Fruit fly (Drosophila melanogaster): Measurements from ENCODE around the gene Pxd.

Pxd gene

dm6 chr3R:17056183-17056904, 42.0 kb downstream of the Pxd start (continued):
- peak; percentile 9 for TF ChIP-seq CG7368 (GFP tag; optimal IDR thresholded peaks at IDR 0.05)
- peak; percentile 99 for TF ChIP-seq vri (GFP tag; optimal IDR thresholded peaks at IDR 0.05)
- TF ChIP-seq CG11294 (GFP tag; IDR thresholded peaks at IDR 0.05): no peak
- TF ChIP-seq Ets96B (tag; optimal IDR thresholded peaks at IDR 0.05): peak; percentile 53
- TF ChIP-seq CG10631 (GFP tag; optimal IDR thresholded peaks at IDR 0.05): no peak
- TF ChIP-seq net (GFP tag; optimal IDR thresholded peaks at IDR 0.05): peak; percentile 56
- no peak for TF ChIP-seq CG10669 (GFP tag; optimal IDR thresholded peaks at IDR 0.05)
- TF ChIP-seq spab (GFP tag; optimal IDR thresholded peaks at IDR 0.05): peak; percentile 21
- peak; percentile 9 for TF ChIP-seq Blimp-1 (GFP tag; optimal IDR thresholded peaks at IDR 0.05)
- TF ChIP-seq svp (GFP tag): peak; percentile 81
- TF ChIP-seq salr (GFP tag; optimal IDR thresholded peaks at IDR 0.05): no peak
- peak; percentile 88 to 99 for TF ChIP-seq ss (GFP tag; optimal IDR thresholded peaks at IDR 0.05)
- peak; percentile 5 for TF ChIP-seq fd59A (GFP tag; optimal IDR thresholded peaks at IDR 0.05)
- peak; percentile 9 for TF ChIP-seq CG3032 (tag; optimal IDR thresholded peaks at IDR 0.05)
- no peak for TF ChIP-seq Sox15 (GFP tag; optimal IDR thresholded peaks at IDR 0.05)
- TF ChIP-seq CG32006 (GFP tag; optimal IDR thresholded peaks at IDR 0.05): peak; percentile 34
- peak; percentile 65 for TF ChIP-seq CG9139 (GFP tag; optimal IDR thresholded peaks at IDR 0.05)
- TF ChIP-seq Met (GFP tag; optimal IDR thresholded peaks at IDR 0.05): no peak
- TF ChIP-seq CG6276 (GFP tag; optimal IDR thresholded peaks at IDR 0.05): peak; percentile 63
- TF ChIP-seq CG8632 (GFP tag; optimal IDR thresholded peaks at IDR 0.05): no peak
- TF ChIP-seq OdsH (GFP tag; optimal IDR thresholded peaks at IDR 0.05): peak; percentile 1
- peak; percentile 81 for TF ChIP-seq CG6854 (GFP tag; optimal IDR thresholded peaks at IDR 0.05)
- peak; percentile 61 for TF ChIP-seq CG8119 (GFP tag; IDR thresholded peaks at IDR 0.05)
- TF ChIP-seq CG11902 (GFP tag; optimal IDR thresholded peaks at IDR 0.05): no peak

dm6 chr3R:17056905-17057251, 42.5 kb downstream of the Pxd start:
- TF ChIP-seq Hr4 (GFP tag; optimal IDR thresholded peaks at IDR 0.05) (peak; percentile 65), CG3032 (tag; optimal IDR thresholded peaks at IDR 0.05) (peak; percentile 55), dac (GFP tag; optimal IDR thresholded peaks at IDR 0.05) (no peak), CG8632 (GFP tag; optimal IDR thresholded peaks at IDR 0.05) (no peak), CG10631 (GFP tag; optimal IDR thresholded peaks at IDR 0.05) (peak; percentile 62), fd85E (GFP tag; optimal IDR thresholded peaks at IDR 0.05) (no peak), CG6854 (GFP tag; optimal IDR thresholded peaks at IDR 0.05) (no peak), acj6 (GFP tag; optimal IDR thresholded peaks at IDR 0.05) (peak; percentile 35), CG8119 (GFP tag; IDR thresholded peaks at IDR 0.05) (peak; percentile 20; the same call in 1 of the 3 replicates), Met (GFP tag; optimal IDR thresholded peaks at IDR 0.05) (peak; percentile 46), esn (GFP tag; optimal IDR thresholded peaks at IDR 0.05) (no peak), CG6163 (GFP tag; IDR thresholded peaks at IDR 0.05) (peak; percentile 39; the same call in 1 of the 3 replicates), CG9139 (GFP tag; optimal IDR thresholded peaks at IDR 0.05) (no peak), Gug (GFP tag; IDR thresholded peaks at IDR 0.05) (no peak), CG6276 (GFP tag; optimal IDR thresholded peaks at IDR 0.05) (no peak), CG6792 (GFP tag; optimal IDR thresholded peaks at IDR 0.05) (no peak), CG11902 (GFP tag; optimal IDR thresholded peaks at IDR 0.05) (peak; percentile 17), Eip93F (GFP tag; optimal IDR thresholded peaks at IDR 0.05) (no peak), eg (GFP tag; IDR thresholded peaks at IDR 0.05) (peak; percentile 32; the same call in 1 of the 3 replicates), cyc (GFP tag; optimal IDR thresholded peaks at IDR 0.05) (peak; percentile 20), net (GFP tag; optimal IDR thresholded peaks at IDR 0.05) (no peak), CG11294 (GFP tag; IDR thresholded peaks at IDR 0.05) (no peak), Blimp-1 (GFP tag; optimal IDR thresholded peaks at IDR 0.05) (no peak), fd59A (GFP tag; optimal IDR thresholded peaks at IDR 0.05) (peak; percentile 47), Eip75B (GFP tag; optimal IDR thresholded peaks at IDR 0.05) (peak; percentile 21), Lpt (GFP tag; optimal IDR thresholded peaks at IDR 0.05) (no peak), CG15336 (GFP tag; IDR thresholded peaks at IDR 0.05) (no peak), Smox (GFP tag; optimal IDR thresholded peaks at IDR 0.05) (no peak), CG1621 (tag; optimal IDR thresholded peaks at IDR 0.05) (no peak), Eip78C (GFP tag) (peak; percentile 89), Sox15 (GFP tag; optimal IDR thresholded peaks at IDR 0.05) (no peak), achi (GFP tag; optimal IDR thresholded peaks at IDR 0.05) (peak; percentile 29), Hr39 (GFP tag; optimal IDR thresholded peaks at IDR 0.05) (peak; percentile 1), OdsH (GFP tag; optimal IDR thresholded peaks at IDR 0.05) (peak; percentile 53), CG6808 (GFP tag; optimal IDR thresholded peaks at IDR 0.05) (peak; percentile 59), salr (GFP tag; optimal IDR thresholded peaks at IDR 0.05) (peak in 1 of 2 experiments; percentile 47), Sox14 (GFP tag; optimal IDR thresholded peaks at IDR 0.05) (peak; percentile 46), CG32006 (GFP tag; optimal IDR thresholded peaks at IDR 0.05) (peak; percentile 73), CG3919 (GFP tag; optimal IDR thresholded peaks at IDR 0.05) (peak; percentile 55), fkh (GFP tag; optimal IDR thresholded peaks at IDR 0.05) (no peak)
